Worm (Caenorhabditis elegans): Measurements from ENCODE around the gene spp-4.
A peak's percentile ranks its signal among the peaks of the same experiment; 100 is the strongest.

Gene spp-4

DNA sequence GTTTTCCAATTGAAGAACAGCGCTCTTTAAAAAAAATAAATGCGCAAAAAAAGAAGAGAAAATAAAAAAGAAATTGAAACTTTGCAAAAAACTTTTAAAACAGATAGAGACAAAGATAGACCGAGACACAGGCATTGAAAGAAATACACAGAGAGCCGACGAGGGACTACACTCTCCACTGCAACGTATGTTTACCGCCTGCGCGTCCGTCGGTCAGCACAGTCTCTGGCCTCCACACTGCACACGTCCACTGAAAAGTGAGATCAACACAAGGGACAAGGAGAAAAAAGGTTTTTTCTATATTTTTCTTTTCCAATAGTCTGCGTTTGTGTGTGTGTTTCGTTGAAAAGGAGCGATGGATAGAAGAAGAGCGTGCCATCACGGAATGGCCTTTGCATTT, 12.1 kb downstream of the spp-4 start (continued):
- no peak for TF ChIP-seq snpc-1.2 (GFP tag; IDR thresholded peaks at IDR 0.05)
- TF ChIP-seq hmg-1.1 (GFP tag; IDR thresholded peaks at IDR 0.05): peak; percentile 66
- TF ChIP-seq egl-27 (tag; optimal IDR thresholded peaks at IDR 0.05): no peak
- no peak for TF ChIP-seq F26F4.8 (GFP tag; conservative IDR thresholded peaks at IDR 0.05)
- no peak for TF ChIP-seq ceh-62 (tag; optimal IDR thresholded peaks at IDR 0.05)
- TF ChIP-seq nhr-237 (tag; optimal IDR thresholded peaks at IDR 0.05): no peak
- no peak for TF ChIP-seq lin-1 (GFP tag; IDR thresholded peaks at IDR 0.05)
- TF ChIP-seq dve-1 (tag; optimal IDR thresholded peaks at IDR 0.05; ENCODE audit: insufficient read depth): peak; percentile 80
- TF ChIP-seq ztf-7 (tag; optimal IDR thresholded peaks at IDR 0.05): no peak
- no peak for TF ChIP-seq ceh-32 (tag; optimal IDR thresholded peaks at IDR 0.05; ENCODE audit: poor library complexity)
- TF ChIP-seq nhr-25 (tag; optimal IDR thresholded peaks at IDR 0.05; ENCODE audit: borderline replicate concordance, insufficient read depth): peak; percentile 60
- TF ChIP-seq dpl-1 (GFP tag; optimal IDR thresholded peaks at IDR 0.05): no peak
- TF ChIP-seq ceh-82 (tag; optimal IDR thresholded peaks at IDR 0.05): no peak
- TF ChIP-seq lin-13 (GFP tag; optimal IDR thresholded peaks at IDR 0.05): no peak
- TF ChIP-seq ctbp-1 (GFP tag; IDR thresholded peaks at IDR 0.05): no peak
- TF ChIP-seq aha-1 (tag): peak; percentile 60
- no peak for TF ChIP-seq saeg-2 (GFP tag; IDR thresholded peaks at IDR 0.05)
- TF ChIP-seq mdl-1 (tag; optimal IDR thresholded peaks at IDR 0.05): peak; percentile 31 to 60
- peak; percentile 81 for TF ChIP-seq hlh-11 (tag; optimal IDR thresholded peaks at IDR 0.05)
- no peak for TF ChIP-seq nhr-77 (tag; optimal IDR thresholded peaks at IDR 0.05)
- TF ChIP-seq F44E2.7 (GFP tag; IDR thresholded peaks at IDR 0.05): no peak
- no peak for TF ChIP-seq vab-7 (GFP tag; IDR thresholded peaks at IDR 0.05)
- TF ChIP-seq daf-16 (GFP tag; optimal IDR thresholded peaks at IDR 0.05): peak in 1 of 2 experiments; percentile 49
- TF ChIP-seq daf-16 (tag; optimal IDR thresholded peaks at IDR 0.05): peak; percentile 64
- no peak for TF ChIP-seq unc-39 (tag; optimal IDR thresholded peaks at IDR 0.05)
- no peak for TF ChIP-seq R02D3.7 (tag; optimal IDR thresholded peaks at IDR 0.05)
- no peak for TF ChIP-seq ceh-44 (GFP tag; IDR thresholded peaks at IDR 0.05)
- TF ChIP-seq lsy-2 (tag; optimal IDR thresholded peaks at IDR 0.05): peak; percentile 16 to 65
- no peak for TF ChIP-seq lim-7 (GFP tag; IDR thresholded peaks at IDR 0.05)

DNA sequence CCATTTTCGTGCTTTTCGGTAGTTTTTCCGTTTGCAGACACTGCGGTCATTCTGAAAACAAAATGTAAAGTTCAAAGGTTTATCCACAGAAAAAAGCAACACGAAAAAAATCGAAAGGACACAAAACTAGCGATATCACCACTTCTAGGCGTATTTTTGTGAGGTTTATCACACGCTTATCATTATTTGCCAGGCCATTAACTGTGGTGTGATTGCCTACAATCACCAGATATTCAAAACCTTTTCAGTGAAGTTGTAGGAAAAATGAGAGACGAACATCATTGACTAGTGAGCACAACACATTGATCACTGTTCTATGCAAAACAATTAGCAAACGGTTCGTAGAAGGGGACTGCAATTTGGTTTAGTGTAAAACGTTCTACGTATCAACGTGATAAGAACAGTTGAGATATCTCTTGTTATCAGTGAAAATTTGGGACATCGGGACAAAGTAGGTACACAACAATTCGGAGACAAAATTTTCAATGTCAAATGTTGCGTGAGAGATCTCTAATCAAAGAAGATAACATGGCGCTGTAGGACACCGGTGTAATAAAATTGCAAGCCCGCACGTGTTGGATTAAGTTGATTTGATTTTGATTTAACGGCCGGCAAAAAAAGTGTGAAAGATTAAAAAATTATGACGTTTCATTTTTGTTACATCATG, 12.9 kb downstream of the spp-4 start, which contains the start of gene sur-5:
Gene sur-5 (minus strand): TSS at position 51 of the 667 bp plus-strand sequence.
- peak; percentile 62 for TF ChIP-seq mxl-3 (GFP tag; optimal IDR thresholded peaks at IDR 0.05)
- peak; percentile 30 for TF ChIP-seq mep-1 (tag; optimal IDR thresholded peaks at IDR 0.05)
- TF ChIP-seq ztf-7 (tag; optimal IDR thresholded peaks at IDR 0.05): no peak
- TF ChIP-seq D1046.2 (GFP tag; IDR thresholded peaks at IDR 0.05): no peak
- TF ChIP-seq pqm-1 (tag; optimal IDR thresholded peaks at IDR 0.05): peak; percentile 81
- TF ChIP-seq hlh-11 (tag; optimal IDR thresholded peaks at IDR 0.05): peak; percentile 81
- TF ChIP-seq nhr-102 (tag; optimal IDR thresholded peaks at IDR 0.05): peak; percentile 52
- TF ChIP-seq hlh-30 (tag; optimal IDR thresholded peaks at IDR 0.05; ENCODE audit: insufficient read depth): peak; percentile 54
- TF ChIP-seq Y48G9A.11 (GFP tag; IDR thresholded peaks at IDR 0.05): no peak
- TF ChIP-seq lin-38 (GFP tag; IDR thresholded peaks at IDR 0.05): no peak
- peak; percentile 62 for TF ChIP-seq aha-1 (tag)
- peak in 1 of 2 experiments; percentile 59 for TF ChIP-seq mdl-1 (tag; optimal IDR thresholded peaks at IDR 0.05)
- peak; percentile 20 for TF ChIP-seq nhr-77 (tag; optimal IDR thresholded peaks at IDR 0.05)
- TF ChIP-seq dmd-6 (GFP tag; IDR thresholded peaks at IDR 0.05): peak; percentile 61
- TF ChIP-seq dve-1 (tag; optimal IDR thresholded peaks at IDR 0.05; ENCODE audit: insufficient read depth): peak; percentile 74
- TF ChIP-seq nhr-28 (tag; optimal IDR thresholded peaks at IDR 0.05): peak; percentile 47
- no peak for TF ChIP-seq ceh-20 (GFP tag; IDR thresholded peaks at IDR 0.05)
- peak; percentile 84 for TF ChIP-seq nhr-48 (tag; optimal IDR thresholded peaks at IDR 0.05)
- TF ChIP-seq mdt-29 (GFP tag; IDR thresholded peaks at IDR 0.05): 0 out of 2 replicates have a peak, but pooled peaks have one; percentile 23
- TF ChIP-seq php-3 (GFP tag; IDR thresholded peaks at IDR 0.05): 0 out of 2 replicates have a peak, but pooled peaks have one; percentile 22
- TF ChIP-seq daf-16 (GFP tag; optimal IDR thresholded peaks at IDR 0.05): no peak
- peak; percentile 86 for TF ChIP-seq daf-16 (tag; optimal IDR thresholded peaks at IDR 0.05)

Data from whole organism, L4 larva.